Worm (Caenorhabditis elegans) whole organism, L3 larva: ENCODE data around the gene cdh-4.
A peak's percentile ranks its signal among the peaks of the same experiment; 100 is the strongest.

Source experiments
- R02D3.7 ChIP-seq: fragments of 150-350 bp; optimal IDR thresholded peaks from 2 replicates; lab custom pipeline; 2014; ENCODE audit warnings: missing biosample characterization, missing genetic modification characterization
- ZK546.5 ChIP-seq: sonication (generic microtip); optimal IDR thresholded peaks from 2 replicates; lab custom pipeline; 2017; ENCODE audit warnings: missing biosample characterization, missing genetic modification characterization
- aly-2 ChIP-seq: fragments of 150-350 bp; optimal IDR thresholded peaks from 2 replicates; lab custom pipeline; 2014; ENCODE audit warnings: missing biosample characterization, missing genetic modification characterization
- ama-1 ChIP-seq: fragments of 150-350 bp; optimal IDR thresholded peaks from 2 replicates; lab custom pipeline; 2018
- ceh-16 ChIP-seq: sonication (generic microtip); optimal IDR thresholded peaks from 2 replicates; lab custom pipeline; 2017; ENCODE audit warnings: missing biosample characterization, missing genetic modification characterization
- ceh-28 ChIP-seq: fragments of 150-350 bp; optimal IDR thresholded peaks from 2 replicates; lab custom pipeline; 2014; ENCODE audit warnings: missing biosample characterization, missing genetic modification reagents, missing genetic modification characterization
- ceh-82 ChIP-seq: fragments of 150-350 bp; optimal IDR thresholded peaks from 2 replicates; lab custom pipeline; 2014; ENCODE audit warnings: missing biosample characterization, missing genetic modification characterization
- ceh-9 ChIP-seq: sonication (generic microtip); optimal IDR thresholded peaks from 2 replicates; lab custom pipeline; 2018; ENCODE audit warnings: missing biosample characterization, missing genetic modification characterization
- daf-12 ChIP-seq: fragments of 150-350 bp; optimal IDR thresholded peaks from 2 replicates; lab custom pipeline; 2014; ENCODE audit warnings: missing biosample characterization, missing genetic modification reagents, missing genetic modification characterization
- egl-27 ChIP-seq: sonication (generic microtip); optimal IDR thresholded peaks from 4 replicates; lab custom pipeline; 2017; ENCODE audit warnings: missing biosample characterization, missing genetic modification reagents, missing genetic modification characterization
- egl-5 ChIP-seq: fragments of 150-350 bp; optimal IDR thresholded peaks from 2 replicates; lab custom pipeline; 2017; ENCODE audit warnings: missing biosample characterization, missing genetic modification reagents, missing genetic modification characterization, inconsistent platforms
- elt-1 ChIP-seq: fragments of 150-350 bp; optimal IDR thresholded peaks from 2 replicates; lab custom pipeline; 2014; ENCODE audit warnings: missing biosample characterization, missing genetic modification characterization
- elt-2 ChIP-seq: sonication (generic microtip); optimal IDR thresholded peaks from 2 replicates; lab custom pipeline; 2016; ENCODE audit warnings: missing genetic modification reagents, mild to moderate bottlenecking, missing genetic modification characterization, missing compliant biosample characterization
- elt-3 ChIP-seq, 3 experiments: fragments of 150-350 bp in 1 of 3; sonication (generic microtip) in 2 of 3; optimal IDR thresholded peaks; 2 replicates in 2 of 3; 4 replicates in 1 of 3; lab custom pipeline; 2014 to 2017; ENCODE audit warnings: missing biosample characterization in 3 of 3, missing genetic modification characterization in 3 of 3
- eor-1 ChIP-seq, 2 experiments: fragments of 150-350 bp; optimal IDR thresholded peaks; 2 replicates each; lab custom pipeline; 2014 to 2018; ENCODE audit warnings: missing biosample characterization in 2 of 2, missing genetic modification characterization in 2 of 2
- fkh-10 ChIP-seq: sonication (generic microtip); optimal IDR thresholded peaks from 2 replicates; lab custom pipeline; 2017; ENCODE audit warnings: missing biosample characterization, missing genetic modification reagents, missing genetic modification characterization
- fkh-2 ChIP-seq: fragments of 150-350 bp; optimal IDR thresholded peaks from 2 replicates; lab custom pipeline; 2014; ENCODE audit warnings: missing biosample characterization, missing genetic modification reagents, missing genetic modification characterization
- fos-1 ChIP-seq: fragments of 150-350 bp; optimal IDR thresholded peaks from 2 replicates; lab custom pipeline; 2014; ENCODE audit warnings: missing biosample characterization, missing genetic modification characterization
- hmg-11 ChIP-seq: sonication (generic microtip); optimal IDR thresholded peaks from 2 replicates; lab custom pipeline; 2016; ENCODE audit warnings: missing genetic modification characterization, missing compliant biosample characterization
- jun-1 ChIP-seq: fragments of 150-350 bp; optimal IDR thresholded peaks from 2 replicates; lab custom pipeline; 2014; ENCODE audit warnings: missing biosample characterization, missing genetic modification reagents, missing genetic modification characterization
- lin-15B ChIP-seq: fragments of 150-350 bp; optimal IDR thresholded peaks from 2 replicates; lab custom pipeline; 2014; ENCODE audit warnings: missing biosample characterization, missing genetic modification characterization
- lin-39 ChIP-seq: fragments of 150-350 bp; optimal IDR thresholded peaks from 2 replicates; lab custom pipeline; 2018; ENCODE audit warnings: missing biosample characterization, missing genetic modification reagents, missing genetic modification characterization
- lsy-12 ChIP-seq: sonication (generic microtip); optimal IDR thresholded peaks from 2 replicates; lab custom pipeline; 2016; ENCODE audit warnings: mild to moderate bottlenecking, missing genetic modification characterization, missing compliant biosample characterization
- mdl-1 ChIP-seq: fragments of 150-350 bp; optimal IDR thresholded peaks from 2 replicates; lab custom pipeline; 2014; ENCODE audit warnings: missing biosample characterization, missing genetic modification characterization
- mml-1 ChIP-seq: fragments of 150-350 bp; sonication (generic microtip); optimal IDR thresholded peaks from 3 replicates; lab custom pipeline; 2014; ENCODE audit warnings: missing biosample characterization, missing genetic modification characterization
- nfya-1 ChIP-seq: sonication (generic microtip); optimal IDR thresholded peaks from 2 replicates; lab custom pipeline; 2017; ENCODE audit warnings: missing genetic modification characterization, mild to moderate bottlenecking, missing compliant biosample characterization, antibody characterized with exemption, moderate library complexity; ENCODE audit not compliant: insufficient read depth
- nhr-11 ChIP-seq: fragments of 150-350 bp; optimal IDR thresholded peaks from 2 replicates; lab custom pipeline; 2014; ENCODE audit warnings: missing biosample characterization, missing genetic modification characterization
- nhr-12 ChIP-seq: fragments of 150-350 bp; optimal IDR thresholded peaks from 2 replicates; lab custom pipeline; 2014; ENCODE audit warnings: missing biosample characterization, missing genetic modification characterization
- nhr-23 ChIP-seq: fragments of 150-350 bp; optimal IDR thresholded peaks from 2 replicates; lab custom pipeline; 2014; ENCODE audit warnings: missing biosample characterization, missing genetic modification reagents, missing genetic modification characterization
- nhr-237 ChIP-seq: fragments of 150-350 bp; optimal IDR thresholded peaks from 2 replicates; lab custom pipeline; 2014; ENCODE audit warnings: missing biosample characterization, missing genetic modification characterization
- nhr-25 ChIP-seq: sonication (generic microtip); optimal IDR thresholded peaks from 2 replicates; lab custom pipeline; 2017; ENCODE audit warnings: missing biosample characterization, missing genetic modification characterization
- nhr-28 ChIP-seq: fragments of 150-350 bp; optimal IDR thresholded peaks from 2 replicates; lab custom pipeline; 2014; ENCODE audit warnings: missing biosample characterization, missing genetic modification characterization
- nhr-43 ChIP-seq: sonication (generic microtip); optimal IDR thresholded peaks from 2 replicates; lab custom pipeline; 2016; ENCODE audit warnings: mild to moderate bottlenecking, missing genetic modification characterization, missing compliant biosample characterization; ENCODE audit not compliant: poor library complexity, severe bottlenecking
- nhr-67 ChIP-seq: fragments of 150-350 bp; optimal IDR thresholded peaks from 2 replicates; lab custom pipeline; 2014; ENCODE audit warnings: missing biosample characterization, missing genetic modification characterization
- nhr-76 ChIP-seq: fragments of 150-350 bp; sonication (generic microtip); optimal IDR thresholded peaks from 5 replicates; lab custom pipeline; 2014; ENCODE audit warnings: missing biosample characterization, missing genetic modification characterization
- nhr-77 ChIP-seq: fragments of 150-350 bp; optimal IDR thresholded peaks from 2 replicates; lab custom pipeline; 2014; ENCODE audit warnings: missing biosample characterization, missing genetic modification characterization
- pha-4 ChIP-seq: fragments of 150-350 bp; optimal IDR thresholded peaks from 2 replicates; lab custom pipeline; 2014; ENCODE audit warnings: missing biosample characterization, missing genetic modification reagents, missing genetic modification characterization
- pqm-1 ChIP-seq: fragments of 150-350 bp; optimal IDR thresholded peaks from 2 replicates; lab custom pipeline; 2017; ENCODE audit warnings: missing biosample characterization, missing genetic modification characterization, inconsistent platforms
- sea-2 ChIP-seq: fragments of 150-350 bp; sonication (generic microtip); optimal IDR thresholded peaks from 4 replicates; lab custom pipeline; 2014; ENCODE audit warnings: missing biosample characterization, missing genetic modification reagents, missing genetic modification characterization
- skn-1 ChIP-seq: fragments of 150-350 bp; optimal IDR thresholded peaks from 2 replicates; lab custom pipeline; 2014; ENCODE audit warnings: missing biosample characterization, missing genetic modification characterization
- snpc-4 ChIP-seq: fragments of 150-350 bp; optimal IDR thresholded peaks from 2 replicates; lab custom pipeline; 2014; ENCODE audit warnings: missing biosample characterization, missing genetic modification characterization
- tbx-2 ChIP-seq: sonication (generic microtip); optimal IDR thresholded peaks from 2 replicates; lab custom pipeline; 2016; ENCODE audit warnings: mild to moderate bottlenecking, missing genetic modification characterization, missing compliant biosample characterization
- unc-39 ChIP-seq: sonication (generic microtip); optimal IDR thresholded peaks from 4 replicates; lab custom pipeline; 2017; ENCODE audit warnings: missing biosample characterization, missing genetic modification characterization
- unc-62 ChIP-seq: fragments of 150-350 bp; sonication (generic microtip); optimal IDR thresholded peaks from 4 replicates; lab custom pipeline; 2014; ENCODE audit warnings: missing biosample characterization, missing genetic modification reagents, missing genetic modification characterization
- zag-1 ChIP-seq: fragments of 150-350 bp; optimal IDR thresholded peaks from 2 replicates; lab custom pipeline; 2014; ENCODE audit warnings: missing biosample characterization, missing genetic modification characterization
- ztf-11 ChIP-seq: fragments of 150-350 bp; optimal IDR thresholded peaks from 2 replicates; lab custom pipeline; 2014; ENCODE audit warnings: missing biosample characterization, missing genetic modification characterization
- ztf-4 ChIP-seq: fragments of 150-350 bp; optimal IDR thresholded peaks from 2 replicates; lab custom pipeline; 2014; ENCODE audit warnings: missing biosample characterization, missing genetic modification characterization

The cdh-4 gene

ce11 chrIII:4520057-4520456 is at the start of gene cdh-4:
TSS of gene cdh-4 (plus strand) at chrIII:4520357.
- TF ChIP-seq eor-1 (tag; optimal IDR thresholded peaks at IDR 0.05; lab: Kevin White, UChicago) (no peak), nhr-237 (tag; lab: Kevin White, UChicago) (no peak), R02D3.7 (tag; lab: Kevin White, UChicago) (no peak), nfya-1 (tag; lab: Kevin White, UChicago) (no peak), ztf-4 (tag; lab: Kevin White, UChicago) (no peak), ztf-11 (tag; lab: Kevin White, UChicago) (no peak), nhr-12 (tag; lab: Kevin White, UChicago) (no peak), lin-15B (tag; lab: Kevin White, UChicago) (no peak), hmg-11 (tag; lab: Kevin White, UChicago) (no peak), zag-1 (no peak), egl-5 (no peak)

- TF ChIP-seq daf-12 (no peak), egl-5 (no peak), unc-62 (GFP tag; lab: Kevin White, UChicago) (no peak), lin-15B (tag; lab: Kevin White, UChicago) (peak; percentile 31), fkh-2 (no peak), lin-39 (tag; lab: Kevin White, UChicago) (peak; percentile 28), jun-1 (tag; lab: Kevin White, UChicago) (peak; percentile 18), ztf-11 (tag; lab: Kevin White, UChicago) (no peak), eor-1 (tag; optimal IDR thresholded peaks at IDR 0.05; lab: Kevin White, UChicago) (no peak), nhr-76 (tag; lab: Kevin White, UChicago) (no peak), zag-1 (no peak), lsy-12 (tag; lab: Kevin White, UChicago) (peak; percentile 89), fos-1 (no peak), ztf-4 (tag; lab: Kevin White, UChicago) (no peak), elt-3 (tag; optimal IDR thresholded peaks at IDR 0.05; lab: Kevin White, UChicago) (no peak), nhr-43 (peak; percentile 78), ceh-16 (tag; lab: Kevin White, UChicago) (no peak), hmg-11 (tag; lab: Kevin White, UChicago) (no peak), mml-1 (tag; lab: Kevin White, UChicago) (no peak), nhr-67 (tag; lab: Kevin White, UChicago) (no peak), nhr-25 (no peak), ceh-9 (no peak), skn-1 (tag; lab: Kevin White, UChicago) (no peak), elt-1 (tag; lab: Kevin White, UChicago) (no peak), fkh-10 (no peak), tbx-2 (tag; lab: Kevin White, UChicago) (peak; percentile 52), elt-2 (tag; lab: Kevin White, UChicago) (peak; percentile 48), pqm-1 (tag; lab: Kevin White, UChicago) (peak; percentile 8), sea-2 (no peak), nfya-1 (tag; lab: Kevin White, UChicago) (peak; percentile 60), ceh-28 (no peak), ama-1 (lab: Kevin White, UChicago) (peak; percentile 46), aly-2 (tag; lab: Kevin White, UChicago) (no peak), snpc-4 (peak; percentile 28), nhr-28 (no peak), nhr-12 (tag; lab: Kevin White, UChicago) (no peak), nhr-11 (tag; lab: Kevin White, UChicago) (no peak), nhr-77 (tag; lab: Kevin White, UChicago) (no peak), unc-39 (no peak), mdl-1 (tag; lab: Kevin White, UChicago) (no peak), nhr-237 (tag; lab: Kevin White, UChicago) (no peak), ceh-82 (tag; lab: Kevin White, UChicago) (no peak), R02D3.7 (tag; lab: Kevin White, UChicago) (no peak), pha-4 (tag; lab: Kevin White, UChicago) (peak; percentile 40), egl-27 (tag; lab: Kevin White, UChicago) (peak; percentile 11), ZK546.5 (tag; lab: Kevin White, UChicago) (no peak), nhr-23 (peak; percentile 56)
Measured at ce11 chrIII:4470793-4471192, 49.4 kb upstream of the cdh-4 start.
